Fruit fly (Drosophila melanogaster): ENCODE measurements around the gene CG31345.

DNA sequence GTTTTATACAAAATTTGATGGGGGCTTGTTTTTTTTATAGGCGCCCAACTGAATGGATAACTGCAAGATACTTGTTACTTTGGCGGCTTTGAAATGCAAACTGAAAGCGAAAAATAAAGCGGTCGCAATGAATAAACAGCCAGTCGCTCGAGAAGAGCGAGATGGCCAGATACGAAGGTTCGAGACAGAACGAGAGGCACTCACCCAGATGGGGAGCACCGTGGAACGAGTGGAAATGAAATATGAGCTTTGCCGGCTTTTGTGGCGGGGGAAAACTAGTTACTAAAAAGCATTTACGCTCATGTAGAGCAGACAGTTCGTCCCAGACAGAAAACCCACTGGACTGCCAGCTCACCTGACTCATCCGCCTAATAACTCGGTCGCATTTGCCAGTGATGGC, 40.7 kb upstream of the CG31345 start:
- TF ChIP-seq CG34406 (GFP tag; optimal IDR thresholded peaks at IDR 0.05) = no peak
- no peak for TF ChIP-seq Sox102F (GFP tag; optimal IDR thresholded peaks at IDR 0.05)
- no peak for TF ChIP-seq Met (GFP tag; optimal IDR thresholded peaks at IDR 0.05)
- no peak for TF ChIP-seq CG8119 (GFP tag; IDR thresholded peaks at IDR 0.05)
- no peak for TF ChIP-seq Eip93F (GFP tag; optimal IDR thresholded peaks at IDR 0.05)
